Fruit fly (Drosophila melanogaster) Kc167 (cell line): ENCODE data around the gene Sodq.

Experiments
- Myc ChIP-seq: fragments of >200 bp; optimal IDR thresholded peaks from 2 replicates; lab custom pipeline; 2017; ENCODE audit warnings: missing external identifiers
- Sin3A ChIP-seq: fragments of >200 bp; optimal IDR thresholded peaks from 2 replicates; lab custom pipeline; 2018; ENCODE audit warnings: missing external identifiers
- h ChIP-seq: fragments of >200 bp; optimal IDR thresholded peaks from 3 replicates; lab custom pipeline; 2018; ENCODE audit warnings: missing external identifiers
- insv ChIP-seq: fragments of >200 bp; optimal IDR thresholded peaks from 3 replicates; lab custom pipeline; 2018; ENCODE audit warnings: missing external identifiers
- psq ChIP-seq: fragments of >200 bp; optimal IDR thresholded peaks from 2 replicates; lab custom pipeline; 2017; ENCODE audit warnings: missing external identifiers
- ttk ChIP-seq: sonication (Bioruptor generic); optimal IDR thresholded peaks from 2 replicates; lab custom pipeline; 2017; ENCODE audit warnings: missing external identifiers

Gene Sodq

DNA sequence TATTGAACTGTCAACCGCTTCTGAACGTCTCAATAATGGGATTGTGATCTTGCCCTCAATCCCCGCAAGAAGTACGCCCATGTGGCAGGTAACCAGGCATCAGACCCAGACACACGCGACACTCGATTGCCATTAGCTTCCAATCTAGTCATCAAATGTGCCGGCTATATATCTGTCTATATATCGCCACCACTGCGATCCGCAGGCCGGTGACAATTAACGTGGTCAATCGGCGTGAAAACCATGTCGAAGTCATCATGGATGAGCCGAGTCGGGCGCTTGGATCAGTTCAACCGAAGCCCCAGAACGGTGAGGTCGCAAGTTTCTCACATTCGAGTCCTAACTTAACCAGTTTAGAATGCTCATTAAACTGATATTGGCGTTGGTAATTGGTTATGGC lies at the start of gene Sodq:
Gene Sodq (plus strand): TSS at position 301 of the 400 bp plus-strand sequence.
- no peak for TF ChIP-seq ttk (lab: Kevin White, UChicago)

DNA sequence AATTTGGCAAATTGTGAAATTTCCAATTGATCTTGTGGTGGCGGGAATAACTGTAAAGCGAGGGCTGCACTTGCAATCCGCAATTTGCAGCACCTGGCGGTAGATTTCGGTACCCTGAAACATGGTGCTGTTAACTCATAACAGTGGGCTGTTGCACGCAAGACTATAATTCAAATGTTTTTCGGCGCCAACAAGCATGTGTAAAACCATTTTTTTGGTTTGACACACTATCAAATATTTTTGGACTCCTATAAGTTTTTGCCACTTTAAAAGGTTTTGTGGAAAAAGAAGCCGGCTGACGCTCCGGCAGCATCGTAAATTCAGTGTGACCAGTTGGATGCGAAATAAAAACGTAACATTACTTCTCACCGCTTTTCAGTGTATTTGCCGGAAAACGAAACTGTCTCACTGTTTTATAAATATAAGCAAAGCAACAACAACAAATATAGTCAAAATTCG lies 44.4 kb upstream of the Sodq start, which contains the start of the genes CG14545 and CG5886:
Gene CG14545 (minus strand): TSS at position 68 of the 459 bp plus-strand sequence.
Gene CG5886 (plus strand): TSS at position 409 of the 459 bp plus-strand sequence.
- TF ChIP-seq insv (lab: Kevin White, UChicago): no peak
- no peak for TF ChIP-seq ttk (lab: Kevin White, UChicago)

DNA sequence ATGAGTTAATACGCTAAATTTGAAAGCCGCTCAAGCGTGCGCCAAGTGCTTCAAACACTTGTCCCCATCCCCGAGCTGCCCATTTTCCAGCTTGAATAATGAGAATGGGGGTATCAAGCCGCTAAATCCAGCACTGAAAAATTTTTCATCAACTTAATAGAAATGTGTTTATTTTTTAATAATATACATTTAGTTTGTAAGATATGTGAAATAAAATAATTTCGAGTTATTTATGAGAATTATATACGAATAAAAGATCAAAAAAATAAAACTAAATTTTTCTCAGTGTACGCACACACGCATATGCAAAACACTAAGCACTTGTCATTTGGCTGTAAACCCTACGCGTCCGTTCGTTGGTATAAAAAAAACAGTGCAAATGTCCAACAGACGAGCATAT lies 40.8 kb upstream of the Sodq start:
- TF ChIP-seq insv (lab: Kevin White, UChicago) (no peak), psq (lab: Kevin White, UChicago) (no peak), Sin3A (lab: Kevin White, UChicago) (no peak), Myc (lab: Kevin White, UChicago) (no peak), h (lab: Kevin White, UChicago) (no peak), ttk (lab: Kevin White, UChicago) (no peak)

DNA sequence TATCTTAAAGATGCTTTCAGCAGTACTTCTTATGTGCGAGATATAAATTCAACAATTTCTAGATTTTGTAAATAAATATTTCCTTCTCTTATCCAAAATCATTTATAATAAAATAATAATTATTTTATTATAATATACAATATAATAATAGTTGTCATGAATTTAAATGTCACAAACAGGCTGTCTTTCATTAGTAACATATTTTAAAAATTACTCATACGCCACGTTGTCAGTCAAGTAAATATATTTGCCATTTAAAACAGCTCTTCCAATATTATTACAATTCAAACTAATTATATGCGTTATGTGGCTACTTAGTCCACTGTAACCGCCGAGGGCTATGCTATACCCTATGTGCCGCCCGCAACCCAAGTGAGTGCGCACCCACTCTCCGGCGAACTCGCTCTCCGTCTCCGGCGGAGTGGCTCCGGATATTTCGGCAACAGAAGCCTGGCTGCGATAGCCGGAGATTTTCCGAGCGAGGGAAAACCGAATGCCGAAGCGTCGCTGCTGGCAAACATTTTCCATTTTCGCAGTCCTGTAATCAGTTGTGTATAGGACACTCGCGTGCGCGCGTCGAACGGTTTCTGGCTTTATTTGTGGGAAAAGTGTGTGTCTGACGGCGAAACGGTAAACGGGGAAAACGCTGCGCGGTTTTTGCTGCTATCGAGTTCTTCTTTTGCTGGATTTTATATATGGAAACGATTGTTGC lies 39.9 kb upstream of the Sodq start, which contains the start of gene CG5890:
Gene CG5890 (plus strand): TSS at position 561 of the 712 bp plus-strand sequence.
- TF ChIP-seq Myc (lab: Kevin White, UChicago) (no peak), Sin3A (lab: Kevin White, UChicago) (no peak), h (lab: Kevin White, UChicago) (no peak), insv (lab: Kevin White, UChicago) (no peak)

DNA sequence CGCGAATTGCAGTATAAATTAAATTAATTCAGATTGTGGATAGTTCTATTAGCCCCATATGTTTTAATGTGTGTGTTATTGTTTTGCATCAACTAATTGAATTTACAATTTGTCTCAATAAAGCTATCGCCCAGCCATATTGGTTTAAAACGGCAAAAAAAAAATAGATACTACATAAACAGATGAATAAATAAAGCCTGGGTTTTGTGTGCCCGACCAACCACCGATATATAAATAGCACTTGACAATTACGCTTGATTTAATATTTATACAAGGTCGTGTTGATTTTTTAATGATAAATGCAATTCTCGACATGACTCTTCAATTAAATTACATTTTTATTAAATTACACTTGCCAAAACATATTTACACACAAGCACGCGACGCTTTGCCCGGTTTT lies 25.2 kb upstream of the Sodq start:
- TF ChIP-seq insv (lab: Kevin White, UChicago) (no peak), h (lab: Kevin White, UChicago) (no peak)

DNA sequence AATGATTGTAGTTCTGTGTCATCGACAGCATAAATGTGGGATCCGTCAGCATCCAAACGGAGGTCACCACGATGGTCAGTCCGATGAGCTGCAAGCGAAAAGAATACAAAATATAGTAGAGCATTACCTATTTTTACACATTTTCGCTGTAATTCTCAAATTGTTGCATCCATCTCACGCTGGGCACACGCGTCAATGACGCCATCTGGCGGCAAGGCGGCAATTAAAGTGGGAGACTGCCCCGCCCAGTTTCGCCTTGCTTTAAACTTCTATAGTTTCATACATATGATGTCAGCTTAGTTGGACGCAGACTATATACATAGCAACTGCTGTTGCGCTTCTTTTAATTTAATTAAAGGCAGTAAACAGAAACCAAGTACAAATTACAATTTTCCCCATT lies 19.0 kb upstream of the Sodq start:
- no peak for TF ChIP-seq psq (lab: Kevin White, UChicago)
- TF ChIP-seq Myc (lab: Kevin White, UChicago): no peak
- no peak for TF ChIP-seq Sin3A (lab: Kevin White, UChicago)
- no peak for TF ChIP-seq ttk (lab: Kevin White, UChicago)
- no peak for TF ChIP-seq insv (lab: Kevin White, UChicago)
- no peak for TF ChIP-seq h (lab: Kevin White, UChicago)

DNA sequence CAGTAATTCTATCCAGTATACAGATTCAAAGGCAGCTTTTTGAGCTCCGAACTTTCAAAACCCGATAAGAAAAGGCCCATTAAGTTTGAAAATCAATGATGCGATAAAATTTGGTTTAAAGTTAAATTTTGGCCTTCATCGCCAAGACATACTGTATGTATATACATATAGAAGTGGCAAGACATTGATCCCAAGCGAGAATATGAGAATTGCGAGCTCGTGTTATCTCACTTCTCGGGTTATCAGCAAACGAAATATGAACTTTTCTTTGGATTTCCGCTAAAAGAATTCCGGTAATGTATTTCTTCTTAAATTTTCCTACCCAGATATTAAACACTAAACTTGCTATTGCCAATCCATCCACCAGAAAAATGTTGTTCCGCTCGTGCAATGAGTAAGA lies 18.6 kb upstream of the Sodq start:
- TF ChIP-seq Sin3A (lab: Kevin White, UChicago): no peak
- no peak for TF ChIP-seq psq (lab: Kevin White, UChicago)
- no peak for TF ChIP-seq insv (lab: Kevin White, UChicago)
- no peak for TF ChIP-seq ttk (lab: Kevin White, UChicago)
- no peak for TF ChIP-seq h (lab: Kevin White, UChicago)
- TF ChIP-seq Myc (lab: Kevin White, UChicago): no peak

DNA sequence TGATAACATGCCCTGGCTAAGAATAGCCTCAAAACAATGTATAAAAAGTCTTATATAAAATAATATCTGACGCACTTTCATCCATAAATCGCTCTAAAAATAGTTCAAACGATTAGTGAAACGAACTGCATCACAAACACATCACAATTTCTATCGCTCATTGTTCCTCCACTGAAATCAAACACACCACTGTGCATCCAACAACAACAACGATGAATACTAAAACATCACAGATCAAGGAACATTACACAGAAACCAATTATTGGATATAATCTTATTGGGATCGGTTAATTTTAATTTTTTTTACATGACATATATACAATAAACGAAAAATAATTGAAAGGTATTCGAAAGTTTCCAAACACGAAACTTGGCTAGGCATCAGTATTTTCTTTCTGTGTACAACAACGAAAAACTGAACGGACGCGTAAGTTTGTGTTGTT lies 16.3 kb upstream of the Sodq start:
- TF ChIP-seq psq (lab: Kevin White, UChicago): no peak

DNA sequence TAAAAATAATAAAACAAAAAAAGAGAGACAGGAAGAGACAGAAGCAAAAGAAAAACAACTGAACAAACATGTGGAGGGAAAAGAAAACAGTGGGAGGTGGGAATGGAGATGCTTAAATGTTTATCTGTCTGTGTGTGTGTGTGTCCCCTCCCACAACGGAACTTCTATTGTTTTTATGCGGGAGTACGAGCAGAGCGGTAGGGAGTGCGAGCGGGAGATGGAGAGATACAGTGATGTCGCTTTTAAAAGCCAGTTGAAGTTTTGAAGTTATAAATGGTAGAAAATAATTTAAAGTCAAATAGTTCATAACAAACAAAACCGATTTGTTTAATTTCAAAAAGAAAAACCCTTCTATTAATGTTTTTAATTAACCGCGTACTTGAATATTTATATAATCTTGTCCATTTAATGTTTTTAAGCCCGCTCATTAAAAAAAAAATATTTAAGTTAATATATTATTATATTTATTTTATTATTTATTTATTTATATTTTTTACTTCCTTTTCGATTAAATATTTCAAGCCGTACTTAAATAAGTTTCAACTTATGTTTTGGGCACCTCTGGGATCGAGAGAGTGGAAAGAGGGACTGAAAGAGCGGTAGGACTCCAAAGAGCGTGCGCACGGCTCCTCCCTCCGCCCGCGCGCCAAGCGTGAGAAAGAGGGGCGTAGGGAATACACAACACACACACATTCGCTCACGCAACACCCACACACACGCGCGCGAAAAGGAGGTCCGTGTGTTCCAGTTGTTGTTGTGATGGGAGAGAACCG lies 15.2 kb upstream of the Sodq start:
- TF ChIP-seq Myc (lab: Kevin White, UChicago) (no peak), insv (lab: Kevin White, UChicago) (no peak), psq (lab: Kevin White, UChicago) (no peak), h (lab: Kevin White, UChicago) (no peak), ttk (lab: Kevin White, UChicago) (no peak), Sin3A (lab: Kevin White, UChicago) (no peak)

DNA sequence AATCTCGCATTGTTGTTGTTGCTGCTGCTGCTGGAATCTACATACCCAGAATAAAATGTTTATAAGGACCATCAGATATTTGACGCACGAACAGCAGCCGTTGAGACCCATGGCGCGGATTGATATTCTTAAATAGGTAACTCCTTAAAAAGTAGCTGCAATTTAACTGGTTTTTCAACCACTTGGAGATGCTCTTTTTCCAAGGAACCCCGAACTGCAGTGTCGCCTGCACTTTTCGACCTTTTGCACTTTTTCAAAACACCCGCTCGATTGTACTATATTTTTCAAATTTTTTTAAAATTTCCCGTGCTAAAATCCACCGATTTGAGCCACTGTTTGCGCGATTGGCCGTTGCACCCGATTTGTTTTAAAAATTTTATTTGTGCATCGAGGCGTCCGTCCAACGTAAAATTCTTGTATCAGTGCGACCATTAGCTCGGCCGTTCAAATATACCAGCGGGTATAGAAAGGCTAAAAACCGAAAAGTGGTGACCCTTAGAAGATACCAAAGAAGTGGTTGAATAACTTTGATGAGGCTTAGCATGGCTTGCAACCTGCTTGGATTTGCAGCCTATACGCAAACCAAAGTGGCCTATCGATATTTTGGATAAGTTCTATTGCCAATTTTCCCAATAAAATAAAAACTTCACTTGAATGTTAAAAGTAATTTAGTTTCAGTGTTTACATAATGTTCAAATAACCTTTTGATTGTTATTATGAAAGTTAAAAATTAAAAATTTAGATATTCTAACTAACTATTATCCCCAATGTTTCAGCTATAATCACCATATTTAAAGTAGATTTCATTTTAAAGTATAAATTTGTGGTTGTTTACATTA lies 14.4 kb upstream of the Sodq start, which contains the start of gene Tsp96F:
Gene Tsp96F (minus strand): TSS at position 457 of the 839 bp plus-strand sequence.
- TF ChIP-seq Myc (lab: Kevin White, UChicago): no peak
- no peak for TF ChIP-seq h (lab: Kevin White, UChicago)
- no peak for TF ChIP-seq Sin3A (lab: Kevin White, UChicago)
- TF ChIP-seq psq (lab: Kevin White, UChicago): no peak
- TF ChIP-seq ttk (lab: Kevin White, UChicago): no peak
- no peak for TF ChIP-seq insv (lab: Kevin White, UChicago)

DNA sequence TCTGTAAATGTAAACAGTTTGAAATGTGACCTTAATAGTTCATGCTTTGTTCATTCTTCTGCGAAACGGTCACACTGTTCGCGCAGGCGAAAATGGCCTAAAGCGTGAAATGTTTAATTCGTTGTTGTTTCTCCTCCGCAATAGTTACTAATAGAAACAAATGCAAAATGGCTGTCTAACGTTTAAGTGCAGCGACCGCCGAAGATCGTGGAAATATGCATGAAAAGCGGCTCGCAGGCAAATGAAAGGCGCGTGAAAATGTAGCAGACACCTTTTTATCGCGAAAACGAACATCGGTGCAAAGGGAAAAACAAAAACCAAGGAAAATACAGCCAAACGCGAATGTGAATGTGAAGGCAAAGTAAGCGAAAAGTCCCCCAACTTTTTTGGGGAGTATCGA lies 13.7 kb upstream of the Sodq start, which contains the start of gene SppL:
Gene SppL (plus strand): TSS at position 70 of the 400 bp plus-strand sequence.
- no peak for TF ChIP-seq insv (lab: Kevin White, UChicago)
- no peak for TF ChIP-seq Sin3A (lab: Kevin White, UChicago)
- TF ChIP-seq ttk (lab: Kevin White, UChicago): no peak
- TF ChIP-seq Myc (lab: Kevin White, UChicago): no peak
- no peak for TF ChIP-seq psq (lab: Kevin White, UChicago)
- TF ChIP-seq h (lab: Kevin White, UChicago): no peak
